Worm (Caenorhabditis elegans): ENCODE results near the gene B0222.5.

Gene B0222.5

ce11 chrV:9128562-9128961 lies 26.1 kb downstream of the B0222.5 start:
- TF ChIP-seq dpl-1 (GFP tag; optimal IDR thresholded peaks at IDR 0.05) (no peak), mel-28 (tag; optimal IDR thresholded peaks at IDR 0.05; ENCODE audit: borderline replicate concordance) (no peak), aptf-3 (GFP tag; IDR thresholded peaks at IDR 0.05) (no peak), sptf-2 (GFP tag; optimal IDR thresholded peaks at IDR 0.05) (no peak), mes-4 (tag; optimal IDR thresholded peaks at IDR 0.05) (no peak), ceh-79 (tag; optimal IDR thresholded peaks at IDR 0.05) (no peak), let-607 (tag; optimal IDR thresholded peaks at IDR 0.05) (no peak), madf-10 (tag; optimal IDR thresholded peaks at IDR 0.05) (no peak), hmg-1.2 (GFP tag; IDR thresholded peaks at IDR 0.05) (peak; percentile 73; the same call in 1 of the 2 replicates), rcor-1 (GFP tag; IDR thresholded peaks at IDR 0.05) (no peak), mxl-1 (tag; optimal IDR thresholded peaks at IDR 0.05) (no peak), attf-3 (GFP tag; conservative IDR thresholded peaks at IDR 0.05) (no peak), F10E7.11 (tag; optimal IDR thresholded peaks at IDR 0.05) (no peak), unc-62 (GFP tag; optimal IDR thresholded peaks at IDR 0.05) (no peak), fkh-3 (tag; optimal IDR thresholded peaks at IDR 0.05) (no peak), zim-3 (tag; optimal IDR thresholded peaks at IDR 0.05) (no peak), F39B2.1 (GFP tag; IDR thresholded peaks at IDR 0.05) (no peak), F57C9.4 (tag; optimal IDR thresholded peaks at IDR 0.05) (no peak), him-1 (tag; optimal IDR thresholded peaks at IDR 0.05) (no peak), F33H1.4 (GFP tag; IDR thresholded peaks at IDR 0.05) (no peak), cebp-1 (GFP tag; IDR thresholded peaks at IDR 0.05) (peak; percentile 71; the same call in 1 of the 2 replicates), cebp-1 (tag; optimal IDR thresholded peaks at IDR 0.05) (peak; percentile 92), ccch-3 (GFP tag; optimal IDR thresholded peaks at IDR 0.05) (no peak), nfyb-1 (GFP tag; IDR thresholded peaks at IDR 0.05) (0 out of 2 replicates have a peak, but pooled peaks have one; percentile 9), pbrm-1 (GFP tag; IDR thresholded peaks at IDR 0.05) (no peak), T07F8.4 (tag; optimal IDR thresholded peaks at IDR 0.05) (no peak)

- TF ChIP-seq ama-1 (optimal IDR thresholded peaks at IDR 0.05), result no peak
- TF ChIP-seq ama-1 (GFP tag; optimal IDR thresholded peaks at IDR 0.05), result no peak
- no peak for TF ChIP-seq him-1 (tag; optimal IDR thresholded peaks at IDR 0.05)
- TF ChIP-seq ccch-3 (GFP tag; optimal IDR thresholded peaks at IDR 0.05), result no peak
- no peak for TF ChIP-seq lag-1 (GFP tag; IDR thresholded peaks at IDR 0.05)
- TF ChIP-seq hlh-26 (GFP tag; conservative IDR thresholded peaks at IDR 0.05), result no peak
- no peak for TF ChIP-seq gei-17 (GFP tag; optimal IDR thresholded peaks at IDR 0.05)
- TF ChIP-seq sdz-38 (tag; optimal IDR thresholded peaks at IDR 0.05), result no peak
Observed at ce11 chrV:9127773-9128172, 26.9 kb downstream of the B0222.5 start, which contains the start of gene F21C10.3. Gene F21C10.3 (plus strand): TSS chrV:9128073.

ce11 chrV:9126316-9126715 lies 28.4 kb downstream of the B0222.5 start, which contains the start of gene F21C10.4:
Gene F21C10.4 (plus strand): TSS chrV:9126616.
- TF ChIP-seq F10E7.11 (tag; optimal IDR thresholded peaks at IDR 0.05) (no peak), bed-2 (GFP tag; IDR thresholded peaks at IDR 0.05) (no peak), tbx-9 (tag; optimal IDR thresholded peaks at IDR 0.05; ENCODE audit: borderline replicate concordance) (no peak), dpl-1 (GFP tag; optimal IDR thresholded peaks at IDR 0.05) (no peak), aptf-2 (GFP tag; conservative IDR thresholded peaks at IDR 0.05) (no peak), F57C9.4 (tag; optimal IDR thresholded peaks at IDR 0.05) (no peak), snpc-1.3 (tag; optimal IDR thresholded peaks at IDR 0.05; ENCODE audit: insufficient read depth) (no peak), sea-2 (GFP tag; IDR thresholded peaks at IDR 0.05) (no peak), aptf-3 (GFP tag; IDR thresholded peaks at IDR 0.05) (no peak), D2030.7 (GFP tag; IDR thresholded peaks at IDR 0.05) (no peak), sdz-38 (tag; optimal IDR thresholded peaks at IDR 0.05) (no peak), K11D2.4 (GFP tag; IDR thresholded peaks at IDR 0.05) (no peak), ztf-18 (tag; optimal IDR thresholded peaks at IDR 0.05) (no peak), bed-1 (GFP tag; IDR thresholded peaks at IDR 0.05) (no peak), snpc-1.1 (tag; optimal IDR thresholded peaks at IDR 0.05; ENCODE audit: insufficient read depth) (no peak)
